Fruit fly (Drosophila melanogaster) whole organism, wandering third instar larva: Measurements from ENCODE around the gene CG5149.

Experiments
- CG32264 ChIP-seq: fragments of 200-800 bp; sonication (Bioruptor generic); optimal IDR thresholded peaks from 2 replicates; lab custom pipeline; 2016; ENCODE audit warnings: missing biosample characterization, missing genetic modification characterization
- CG9705 ChIP-seq: fragments of 200-800 bp; sonication (Bioruptor generic); optimal IDR thresholded peaks from 2 replicates; lab custom pipeline; 2018; ENCODE audit warnings: missing biosample characterization, mild to moderate bottlenecking, missing genetic modification characterization
- CrebA ChIP-seq: fragments of 200-800 bp; sonication (Bioruptor generic); optimal IDR thresholded peaks from 2 replicates; lab custom pipeline; 2016; ENCODE audit warnings: missing biosample characterization, mild to moderate bottlenecking, missing genetic modification characterization, borderline replicate concordance
- Dif ChIP-seq: fragments of 200-275, 200-300 bp; sonication (Bioruptor generic); optimal IDR thresholded peaks from 2 replicates; lab custom pipeline; 2018; ENCODE audit warnings: missing biosample characterization, missing genetic modification characterization; ENCODE audit not compliant: partially characterized antibody
- HLH106 ChIP-seq: fragments of 200-800 bp; optimal IDR thresholded peaks from 3 replicates; lab custom pipeline; 2019; ENCODE audit warnings: missing biosample characterization, mild to moderate bottlenecking, missing genetic modification characterization, moderate library complexity
- Hnf4 ChIP-seq: fragments of 200-800 bp; sonication (Bioruptor generic); optimal IDR thresholded peaks from 2 replicates; lab custom pipeline; 2016; ENCODE audit warnings: missing biosample characterization, mild to moderate bottlenecking, missing genetic modification characterization
- Hr83 ChIP-seq: fragments of 200-300 bp; sonication (Bioruptor generic); optimal IDR thresholded peaks from 2 replicates; lab custom pipeline; 2016; ENCODE audit warnings: missing biosample characterization, mild to moderate bottlenecking, missing genetic modification characterization, moderate library complexity; ENCODE audit not compliant: poor library complexity, severe bottlenecking
- Mio ChIP-seq: sonication (Bioruptor generic); optimal IDR thresholded peaks from 2 replicates; lab custom pipeline; 2016; ENCODE audit warnings: missing biosample characterization, missing genetic modification characterization
- Myc ChIP-seq: fragments of >200 bp; optimal IDR thresholded peaks from 2 replicates; lab custom pipeline; 2017
- N ChIP-seq: fragments of >200 bp; optimal IDR thresholded peaks from 2 replicates; lab custom pipeline; 2018; ENCODE audit warnings: missing biosample characterization, missing external identifiers, missing genetic modification characterization
- OdsH ChIP-seq: fragments of 200-800 bp; sonication (Bioruptor generic); optimal IDR thresholded peaks from 2 replicates; lab custom pipeline; 2016; ENCODE audit warnings: missing biosample characterization, mild to moderate bottlenecking, missing genetic modification characterization
- Rel ChIP-seq, 2 experiments: fragments of 200-800 bp; sonication (Bioruptor generic) in 1 of 2; optimal IDR thresholded peaks; 2 replicates in 1 of 2; 3 replicates in 1 of 2; lab custom pipeline; 2016 to 2019; ENCODE audit warnings: mild to moderate bottlenecking in 2 of 2, missing biosample characterization in 2 of 2, missing genetic modification characterization in 2 of 2, moderate library complexity in 1 of 2
- Sp1 ChIP-seq: fragments of 200-800 bp; sonication (Bioruptor generic); optimal IDR thresholded peaks from 3 replicates; lab custom pipeline; 2019; ENCODE audit warnings: missing biosample characterization, mild to moderate bottlenecking, missing genetic modification characterization, moderate library complexity
- Vsx2 ChIP-seq: fragments of 200-300, 225-300 bp; sonication (Bioruptor generic); optimal IDR thresholded peaks from 2 replicates; lab custom pipeline; 2018; ENCODE audit warnings: missing biosample characterization, missing genetic modification characterization; ENCODE audit not compliant: partially characterized antibody
- br ChIP-seq: fragments of 200-800 bp; sonication (Bioruptor generic); optimal IDR thresholded peaks from 2 replicates; lab custom pipeline; 2016; ENCODE audit warnings: missing biosample characterization, missing genetic modification characterization
- brk ChIP-seq: fragments of 200-800 bp; sonication (Bioruptor generic); optimal IDR thresholded peaks from 2 replicates; lab custom pipeline; 2016; ENCODE audit warnings: missing biosample characterization, mild to moderate bottlenecking, missing genetic modification characterization
- dmrt93B ChIP-seq: fragments of 200-800 bp; sonication (Bioruptor generic); optimal IDR thresholded peaks from 2 replicates; lab custom pipeline; 2018; ENCODE audit warnings: missing biosample characterization, mild to moderate bottlenecking, missing genetic modification characterization
- dsf ChIP-seq: sonication (Bioruptor generic); optimal IDR thresholded peaks from 2 replicates; lab custom pipeline; 2016; ENCODE audit warnings: missing biosample characterization, missing genetic modification characterization, borderline replicate concordance
- ey ChIP-seq: fragments of 200-800 bp; sonication (Bioruptor generic); optimal IDR thresholded peaks from 2 replicates; lab custom pipeline; 2016; ENCODE audit warnings: missing biosample characterization, missing genetic modification characterization
- foxo ChIP-seq, 2 experiments: fragments of 200-800 bp; sonication (Bioruptor generic); optimal IDR thresholded peaks; 2 replicates in 1 of 2; 3 replicates in 1 of 2; lab custom pipeline; 2016 to 2017; ENCODE audit warnings: missing biosample characterization in 2 of 2, missing genetic modification characterization in 2 of 2
- fru ChIP-seq: fragments of 200-800 bp; sonication (Bioruptor generic); optimal IDR thresholded peaks from 3 replicates; lab custom pipeline; 2016; ENCODE audit warnings: missing biosample characterization, mild to moderate bottlenecking, missing genetic modification characterization
- h ChIP-seq: fragments of 200-800 bp; sonication (Bioruptor generic); optimal IDR thresholded peaks from 3 replicates; lab custom pipeline; 2016; ENCODE audit warnings: missing biosample characterization, mild to moderate bottlenecking, missing genetic modification characterization
- jim ChIP-seq: fragments of 175-275, 200-325 bp; sonication (Bioruptor generic); optimal IDR thresholded peaks from 2 replicates; lab custom pipeline; 2016; ENCODE audit warnings: missing biosample characterization, mild to moderate bottlenecking, missing genetic modification characterization
- lola ChIP-seq: fragments of >200 bp; optimal IDR thresholded peaks from 2 replicates; lab custom pipeline; 2017; ENCODE audit warnings: missing biosample characterization, missing genetic modification characterization
- psq ChIP-seq: fragments of 200-800 bp; sonication (Bioruptor generic); optimal IDR thresholded peaks from 3 replicates; lab custom pipeline; 2017; ENCODE audit warnings: missing biosample characterization, mild to moderate bottlenecking, missing genetic modification characterization, moderate library complexity
- rgr ChIP-seq: fragments of 200-800 bp; sonication (Bioruptor generic); optimal IDR thresholded peaks from 3 replicates; lab custom pipeline; 2016; ENCODE audit warnings: missing biosample characterization, mild to moderate bottlenecking, missing genetic modification characterization
- sage ChIP-seq: fragments of 200-800 bp; sonication (Bioruptor generic); optimal IDR thresholded peaks from 2 replicates; lab custom pipeline; 2016; ENCODE audit warnings: missing biosample characterization, mild to moderate bottlenecking, missing genetic modification characterization
- sv ChIP-seq: fragments of 200-800 bp; sonication (Bioruptor generic); optimal IDR thresholded peaks from 3 replicates; lab custom pipeline; 2016; ENCODE audit warnings: missing biosample characterization, missing genetic modification characterization
- tai ChIP-seq: sonication (Bioruptor generic); optimal IDR thresholded peaks from 2 replicates; lab custom pipeline; 2016; ENCODE audit warnings: missing biosample characterization, missing genetic modification characterization

The CG5149 gene

DNA sequence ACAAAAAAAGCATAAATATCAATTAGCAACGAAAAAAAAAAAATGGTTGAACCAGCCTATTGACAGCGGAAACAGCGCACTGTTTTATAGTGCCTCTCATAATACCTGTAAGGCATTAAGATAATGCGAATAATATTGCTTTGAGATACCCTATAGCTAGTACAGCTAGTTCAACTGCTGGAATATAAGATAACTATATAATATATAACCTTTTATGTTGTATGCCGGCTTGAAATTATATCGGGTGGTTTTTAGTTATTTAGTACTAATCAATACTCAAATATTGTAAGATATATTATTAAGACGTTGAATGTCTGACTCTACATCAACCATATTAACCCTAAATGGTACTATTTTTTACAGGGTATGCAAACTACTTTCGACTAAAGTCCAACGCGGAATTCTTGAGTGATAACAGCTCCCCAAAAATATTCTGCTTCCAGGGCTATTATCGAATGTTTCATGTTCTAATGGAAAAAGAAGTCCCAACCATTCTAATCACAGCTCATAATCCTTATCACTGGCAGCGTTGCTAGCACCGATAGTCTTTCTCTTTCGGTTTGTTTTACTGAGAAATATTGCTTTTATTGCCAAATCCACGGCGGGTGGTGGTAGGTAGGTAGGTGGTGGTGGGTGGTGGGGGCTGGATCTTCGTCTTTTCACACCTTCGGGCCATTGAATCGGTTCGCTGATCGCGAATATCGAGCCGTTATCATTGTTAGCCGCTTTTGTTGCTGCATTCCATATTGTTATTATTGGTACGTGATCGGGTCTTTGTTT, 46.1 kb upstream of the CG5149 start:
- peak in 1 of 2 experiments; percentile 29 for TF ChIP-seq foxo (GFP tag; optimal IDR thresholded peaks at IDR 0.05; lab: Kevin White, UChicago)
- TF ChIP-seq Rel (GFP tag; optimal IDR thresholded peaks at IDR 0.05; lab: Kevin White, UChicago) = no peak
- TF ChIP-seq Rel (tag; optimal IDR thresholded peaks at IDR 0.05; lab: Kevin White, UChicago) = peak; percentile 5
- peak; percentile 41 for TF ChIP-seq Hr83 (GFP tag; lab: Kevin White, UChicago)
- no peak for TF ChIP-seq dsf (GFP tag; lab: Kevin White, UChicago)
- peak; percentile 42 for TF ChIP-seq fru

DNA sequence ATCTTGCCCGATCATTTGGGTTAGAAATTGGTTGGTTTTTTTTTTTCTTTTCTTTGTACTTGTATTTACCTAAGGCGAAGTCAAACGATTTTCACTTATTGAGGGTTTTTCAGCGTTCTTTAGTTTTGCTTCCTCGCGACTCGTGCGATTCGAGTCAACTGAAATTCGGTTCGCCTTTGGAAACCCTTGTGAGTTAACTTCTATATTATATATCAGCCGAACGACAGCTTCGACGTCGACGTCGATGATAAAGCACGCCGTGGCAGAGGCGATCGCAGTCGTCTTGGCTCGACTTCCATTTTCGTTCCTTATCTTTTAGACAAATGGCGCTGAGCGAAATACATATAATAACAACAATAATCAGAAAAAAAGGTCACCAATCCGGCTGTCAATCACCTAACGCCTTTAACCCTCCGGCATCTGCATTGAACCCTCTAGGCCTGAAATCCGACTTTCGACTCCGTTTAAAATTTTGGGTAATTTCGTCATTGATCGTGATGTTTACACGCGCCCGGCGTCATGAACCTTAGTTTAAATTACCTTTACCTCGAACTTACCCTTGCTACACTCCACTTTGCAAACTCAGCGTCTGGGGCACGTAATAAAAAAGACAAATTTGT, 45.4 kb upstream of the CG5149 start, which contains the start of gene CG5958:
CG5958 (minus strand) TSS at position 180 of the 620 bp plus-strand sequence.
- TF ChIP-seq Myc (lab: Kevin White, UChicago) (no peak), sv (no peak), CG32264 (GFP tag; lab: Kevin White, UChicago) (no peak), jim (GFP tag; lab: Kevin White, UChicago) (no peak), sage (GFP tag; lab: Kevin White, UChicago) (peak; percentile 13), CrebA (GFP tag; lab: Kevin White, UChicago) (peak; percentile 46), Rel (GFP tag; optimal IDR thresholded peaks at IDR 0.05; lab: Kevin White, UChicago) (no peak), Rel (tag; optimal IDR thresholded peaks at IDR 0.05; lab: Kevin White, UChicago) (peak; percentile 44), h (GFP tag; lab: Kevin White, UChicago) (peak; percentile 19), Mio (GFP tag; lab: Kevin White, UChicago) (no peak), br (peak; percentile 8), Vsx2 (no peak), lola (GFP tag; lab: Kevin White, UChicago) (no peak), foxo (GFP tag; optimal IDR thresholded peaks at IDR 0.05; lab: Kevin White, UChicago) (no peak), N (GFP tag; lab: Kevin White, UChicago) (no peak), ey (GFP tag; lab: Kevin White, UChicago) (no peak), dmrt93B (GFP tag; lab: Kevin White, UChicago) (no peak), Dif (GFP tag; lab: Kevin White, UChicago) (no peak), Hnf4 (GFP tag; lab: Kevin White, UChicago) (peak; percentile 52), Hr83 (GFP tag; lab: Kevin White, UChicago) (no peak), psq (GFP tag; lab: Kevin White, UChicago) (no peak), OdsH (GFP tag; lab: Kevin White, UChicago) (no peak)
- TF ChIP-seq, all 38 proteins: peak for 6

DNA sequence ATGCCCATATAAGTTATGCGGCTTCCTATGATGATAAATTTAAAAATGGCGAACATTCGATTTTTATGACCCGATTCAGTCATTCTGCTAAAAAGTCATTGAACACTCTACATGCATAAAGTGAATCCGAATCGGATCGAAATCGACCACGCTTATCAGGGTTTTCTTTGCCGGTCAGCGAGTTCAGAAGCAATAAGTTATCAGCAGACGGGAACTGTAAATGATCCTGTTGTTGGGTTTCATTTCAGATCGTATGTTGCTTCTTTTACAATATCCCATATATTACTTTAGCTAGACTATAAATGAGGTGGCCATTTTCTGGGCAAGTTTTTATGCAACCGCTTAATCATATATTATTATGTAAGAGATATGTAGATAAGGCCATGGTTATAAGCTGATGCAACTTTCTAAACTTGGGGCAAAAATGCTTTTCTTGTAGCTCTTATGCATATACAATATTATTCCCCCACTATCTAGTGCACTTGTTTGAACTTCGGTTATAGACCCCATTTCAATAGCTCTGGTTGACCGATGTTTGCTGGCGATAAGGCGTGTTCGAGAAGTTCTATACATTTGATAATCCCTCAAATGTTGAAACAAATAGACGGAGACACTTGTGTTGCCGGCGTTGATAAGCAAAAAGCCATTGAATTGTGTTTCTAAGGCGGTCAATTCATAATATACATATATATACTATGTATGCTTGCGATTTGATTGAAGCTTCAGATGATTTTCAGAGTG, 44.0 kb upstream of the CG5149 start:
- TF ChIP-seq jim (GFP tag; lab: Kevin White, UChicago) = no peak
- no peak for TF ChIP-seq Vsx2
- TF ChIP-seq rgr (GFP tag; lab: Kevin White, UChicago) = no peak
- TF ChIP-seq brk (GFP tag; lab: Kevin White, UChicago) = no peak
- no peak for TF ChIP-seq CG9705 (GFP tag; lab: Kevin White, UChicago)
- no peak for TF ChIP-seq N (GFP tag; lab: Kevin White, UChicago)
- TF ChIP-seq foxo (GFP tag; optimal IDR thresholded peaks at IDR 0.05; lab: Kevin White, UChicago) = no peak
- TF ChIP-seq Myc (lab: Kevin White, UChicago) = no peak
- no peak for TF ChIP-seq ey (GFP tag; lab: Kevin White, UChicago)
- no peak for TF ChIP-seq Sp1 (GFP tag; lab: Kevin White, UChicago)
- no peak for TF ChIP-seq Hr83 (GFP tag; lab: Kevin White, UChicago)
- TF ChIP-seq tai (GFP tag; lab: Kevin White, UChicago) = no peak
- no peak for TF ChIP-seq CrebA (GFP tag; lab: Kevin White, UChicago)
- no peak for TF ChIP-seq HLH106 (tag; lab: Kevin White, UChicago)
- TF ChIP-seq, all 38 proteins: peak for 0
